Worm (Caenorhabditis elegans): ENCODE data around the gene sto-4.

ce11 chrX:11650751-11651150, 6.8 kb downstream of the sto-4 start, which contains the start of gene cutl-11:
- TF ChIP-seq med-1 (GFP tag; optimal IDR thresholded peaks at IDR 0.05; ENCODE audit: insufficient read depth) (no peak), flt-1 (GFP tag; IDR thresholded peaks at IDR 0.05) (no peak), ref-1 (GFP tag; conservative IDR thresholded peaks at IDR 0.05) (no peak), klf-2 (GFP tag; conservative IDR thresholded peaks at IDR 0.05) (no peak), ztf-29 (GFP tag; IDR thresholded peaks at IDR 0.05) (no peak), T22C8.4 (GFP tag; IDR thresholded peaks at IDR 0.05) (no peak), ztf-23 (GFP tag; IDR thresholded peaks at IDR 0.05) (no peak), cog-1 (tag; optimal IDR thresholded peaks at IDR 0.05) (no peak)
